Worm (Caenorhabditis elegans) whole organism, L3 larva: ENCODE measurements around the gene spe-41.

ENCODE experiments used
- ZK546.5 ChIP-seq: sonication (generic microtip); optimal IDR thresholded peaks from 2 replicates; lab custom pipeline; 2017; ENCODE audit warnings: missing biosample characterization, missing genetic modification characterization
- aly-2 ChIP-seq: fragments of 150-350 bp; optimal IDR thresholded peaks from 2 replicates; lab custom pipeline; 2014; ENCODE audit warnings: missing biosample characterization, missing genetic modification characterization
- ama-1 ChIP-seq: fragments of 150-350 bp; optimal IDR thresholded peaks from 2 replicates; lab custom pipeline; 2018
- ceh-16 ChIP-seq: sonication (generic microtip); optimal IDR thresholded peaks from 2 replicates; lab custom pipeline; 2017; ENCODE audit warnings: missing biosample characterization, missing genetic modification characterization
- ceh-82 ChIP-seq: fragments of 150-350 bp; optimal IDR thresholded peaks from 2 replicates; lab custom pipeline; 2014; ENCODE audit warnings: missing biosample characterization, missing genetic modification characterization
- egl-27 ChIP-seq: sonication (generic microtip); optimal IDR thresholded peaks from 4 replicates; lab custom pipeline; 2017; ENCODE audit warnings: missing biosample characterization, missing genetic modification reagents, missing genetic modification characterization
- elt-2 ChIP-seq: sonication (generic microtip); optimal IDR thresholded peaks from 2 replicates; lab custom pipeline; 2016; ENCODE audit warnings: missing genetic modification reagents, mild to moderate bottlenecking, missing genetic modification characterization, missing compliant biosample characterization
- elt-3 ChIP-seq, 3 experiments: fragments of 150-350 bp in 1 of 3; sonication (generic microtip) in 2 of 3; optimal IDR thresholded peaks; 2 replicates in 2 of 3; 4 replicates in 1 of 3; lab custom pipeline; 2014 to 2017; ENCODE audit warnings: missing biosample characterization in 3 of 3, missing genetic modification characterization in 3 of 3
- eor-1 ChIP-seq, 2 experiments: fragments of 150-350 bp; optimal IDR thresholded peaks; 2 replicates each; lab custom pipeline; 2014 to 2018; ENCODE audit warnings: missing biosample characterization in 2 of 2, missing genetic modification characterization in 2 of 2
- fkh-10 ChIP-seq: sonication (generic microtip); optimal IDR thresholded peaks from 2 replicates; lab custom pipeline; 2017; ENCODE audit warnings: missing biosample characterization, missing genetic modification reagents, missing genetic modification characterization
- fos-1 ChIP-seq: fragments of 150-350 bp; optimal IDR thresholded peaks from 2 replicates; lab custom pipeline; 2014; ENCODE audit warnings: missing biosample characterization, missing genetic modification characterization
- hmg-11 ChIP-seq: sonication (generic microtip); optimal IDR thresholded peaks from 2 replicates; lab custom pipeline; 2016; ENCODE audit warnings: missing genetic modification characterization, missing compliant biosample characterization
- jun-1 ChIP-seq: fragments of 150-350 bp; optimal IDR thresholded peaks from 2 replicates; lab custom pipeline; 2014; ENCODE audit warnings: missing biosample characterization, missing genetic modification reagents, missing genetic modification characterization
- lin-15B ChIP-seq: fragments of 150-350 bp; optimal IDR thresholded peaks from 2 replicates; lab custom pipeline; 2014; ENCODE audit warnings: missing biosample characterization, missing genetic modification characterization
- lin-39 ChIP-seq: fragments of 150-350 bp; optimal IDR thresholded peaks from 2 replicates; lab custom pipeline; 2018; ENCODE audit warnings: missing biosample characterization, missing genetic modification reagents, missing genetic modification characterization
- lsy-12 ChIP-seq: sonication (generic microtip); optimal IDR thresholded peaks from 2 replicates; lab custom pipeline; 2016; ENCODE audit warnings: mild to moderate bottlenecking, missing genetic modification characterization, missing compliant biosample characterization
- nfya-1 ChIP-seq: sonication (generic microtip); optimal IDR thresholded peaks from 2 replicates; lab custom pipeline; 2017; ENCODE audit warnings: missing genetic modification characterization, mild to moderate bottlenecking, missing compliant biosample characterization, antibody characterized with exemption, moderate library complexity; ENCODE audit not compliant: insufficient read depth
- nhr-11 ChIP-seq: fragments of 150-350 bp; optimal IDR thresholded peaks from 2 replicates; lab custom pipeline; 2014; ENCODE audit warnings: missing biosample characterization, missing genetic modification characterization
- nhr-12 ChIP-seq: fragments of 150-350 bp; optimal IDR thresholded peaks from 2 replicates; lab custom pipeline; 2014; ENCODE audit warnings: missing biosample characterization, missing genetic modification characterization
- nhr-23 ChIP-seq: fragments of 150-350 bp; optimal IDR thresholded peaks from 2 replicates; lab custom pipeline; 2014; ENCODE audit warnings: missing biosample characterization, missing genetic modification reagents, missing genetic modification characterization
- nhr-237 ChIP-seq: fragments of 150-350 bp; optimal IDR thresholded peaks from 2 replicates; lab custom pipeline; 2014; ENCODE audit warnings: missing biosample characterization, missing genetic modification characterization
- nhr-28 ChIP-seq: fragments of 150-350 bp; optimal IDR thresholded peaks from 2 replicates; lab custom pipeline; 2014; ENCODE audit warnings: missing biosample characterization, missing genetic modification characterization
- nhr-76 ChIP-seq: fragments of 150-350 bp; sonication (generic microtip); optimal IDR thresholded peaks from 5 replicates; lab custom pipeline; 2014; ENCODE audit warnings: missing biosample characterization, missing genetic modification characterization
- nhr-77 ChIP-seq: fragments of 150-350 bp; optimal IDR thresholded peaks from 2 replicates; lab custom pipeline; 2014; ENCODE audit warnings: missing biosample characterization, missing genetic modification characterization
- pha-4 ChIP-seq: fragments of 150-350 bp; optimal IDR thresholded peaks from 2 replicates; lab custom pipeline; 2014; ENCODE audit warnings: missing biosample characterization, missing genetic modification reagents, missing genetic modification characterization
- sea-2 ChIP-seq: fragments of 150-350 bp; sonication (generic microtip); optimal IDR thresholded peaks from 4 replicates; lab custom pipeline; 2014; ENCODE audit warnings: missing biosample characterization, missing genetic modification reagents, missing genetic modification characterization
- snpc-4 ChIP-seq: fragments of 150-350 bp; optimal IDR thresholded peaks from 2 replicates; lab custom pipeline; 2014; ENCODE audit warnings: missing biosample characterization, missing genetic modification characterization
- tbx-2 ChIP-seq: sonication (generic microtip); optimal IDR thresholded peaks from 2 replicates; lab custom pipeline; 2016; ENCODE audit warnings: mild to moderate bottlenecking, missing genetic modification characterization, missing compliant biosample characterization
- unc-39 ChIP-seq: sonication (generic microtip); optimal IDR thresholded peaks from 4 replicates; lab custom pipeline; 2017; ENCODE audit warnings: missing biosample characterization, missing genetic modification characterization
- unc-62 ChIP-seq: fragments of 150-350 bp; sonication (generic microtip); optimal IDR thresholded peaks from 4 replicates; lab custom pipeline; 2014; ENCODE audit warnings: missing biosample characterization, missing genetic modification reagents, missing genetic modification characterization
- ztf-4 ChIP-seq: fragments of 150-350 bp; optimal IDR thresholded peaks from 2 replicates; lab custom pipeline; 2014; ENCODE audit warnings: missing biosample characterization, missing genetic modification characterization

spe-41 gene

DNA sequence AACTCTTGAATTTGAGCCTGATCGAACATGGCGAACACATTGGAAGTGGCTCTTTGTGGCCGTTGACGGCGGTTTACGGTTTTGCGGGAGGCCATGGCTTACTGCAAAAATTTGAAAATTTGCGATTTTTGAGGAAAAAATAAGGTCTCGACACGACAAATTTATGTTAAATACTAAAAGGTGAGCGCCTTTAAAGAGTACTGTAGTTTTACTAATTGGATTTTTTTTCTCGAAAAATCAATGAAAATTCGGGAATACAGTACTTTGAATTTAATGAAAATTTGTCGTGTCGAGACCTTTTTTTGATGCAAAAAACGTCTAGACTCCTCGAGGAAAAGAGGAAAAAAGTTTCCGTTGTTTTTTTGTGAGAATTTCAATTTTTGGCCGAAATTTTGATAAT is 50.3 kb downstream of the spe-41 start, which contains the start of gene mlc-4:
Gene mlc-4, minus strand, starts transcription at position 101 of the 400 bp plus-strand sequence.
- TF ChIP-seq unc-62 (GFP tag; lab: Kevin White, UChicago), result no peak
- TF ChIP-seq, all 47 proteins: peak for 0

ce11 chrIII:3390144-3390543 is 53.9 kb downstream of the spe-41 start:
- TF ChIP-seq ceh-82 (tag; lab: Kevin White, UChicago), result no peak
- TF ChIP-seq nfya-1 (tag; lab: Kevin White, UChicago), result no peak
- TF ChIP-seq unc-39 (tag; lab: Kevin White, UChicago), result no peak
- TF ChIP-seq eor-1 (tag; optimal IDR thresholded peaks at IDR 0.05; lab: Kevin White, UChicago), result no peak
- no peak for TF ChIP-seq unc-62 (GFP tag; lab: Kevin White, UChicago)
- TF ChIP-seq pha-4 (tag; lab: Kevin White, UChicago), result no peak
- no peak for TF ChIP-seq nhr-77 (tag; lab: Kevin White, UChicago)
- TF ChIP-seq nhr-76 (tag; lab: Kevin White, UChicago), result no peak
- no peak for TF ChIP-seq nhr-12 (tag; lab: Kevin White, UChicago)
- no peak for TF ChIP-seq sea-2
- no peak for TF ChIP-seq nhr-237

- TF ChIP-seq hmg-11 (tag; lab: Kevin White, UChicago) (peak; percentile 19), nhr-23 (peak; percentile 4), aly-2 (tag; lab: Kevin White, UChicago) (no peak), ZK546.5 (tag; lab: Kevin White, UChicago) (no peak), elt-2 (tag; lab: Kevin White, UChicago) (peak; percentile 61), nhr-76 (tag; lab: Kevin White, UChicago) (no peak), eor-1 (tag; optimal IDR thresholded peaks at IDR 0.05; lab: Kevin White, UChicago) (no peak), lin-15B (tag; lab: Kevin White, UChicago) (peak; percentile 30), nhr-77 (tag; lab: Kevin White, UChicago) (no peak), lin-39 (tag; lab: Kevin White, UChicago) (peak; percentile 37), jun-1 (peak; percentile 15), ceh-16 (tag; lab: Kevin White, UChicago) (no peak), unc-62 (GFP tag; lab: Kevin White, UChicago) (no peak), nhr-237 (no peak), nfya-1 (tag; lab: Kevin White, UChicago) (peak; percentile 71), egl-27 (peak; percentile 19), sea-2 (no peak), pha-4 (tag; lab: Kevin White, UChicago) (no peak), unc-39 (tag; lab: Kevin White, UChicago) (no peak), nhr-28 (tag; lab: Kevin White, UChicago) (no peak), nhr-11 (no peak), tbx-2 (tag; lab: Kevin White, UChicago) (no peak), ceh-82 (tag; lab: Kevin White, UChicago) (no peak), fkh-10 (no peak), nhr-12 (tag; lab: Kevin White, UChicago) (no peak), elt-3 (tag; optimal IDR thresholded peaks at IDR 0.05; lab: Kevin White, UChicago) (no peak), snpc-4 (tag; lab: Kevin White, UChicago) (no peak), lsy-12 (tag; lab: Kevin White, UChicago) (peak; percentile 7), ztf-4 (tag; lab: Kevin White, UChicago) (no peak), ama-1 (lab: Kevin White, UChicago) (no peak), fos-1 (tag; lab: Kevin White, UChicago) (no peak)
Measured at ce11 chrIII:3389426-3390020, 54.5 kb downstream of the spe-41 start, which contains the start of the genes elmd-1 and hecw-1. elmd-1 (plus strand) TSS chrIII:3389919. hecw-1 (minus strand) TSS chrIII:3389970.
